Worm (Caenorhabditis elegans): ENCODE measurements around the gene R10E11.6.

Gene R10E11.6

DNA sequence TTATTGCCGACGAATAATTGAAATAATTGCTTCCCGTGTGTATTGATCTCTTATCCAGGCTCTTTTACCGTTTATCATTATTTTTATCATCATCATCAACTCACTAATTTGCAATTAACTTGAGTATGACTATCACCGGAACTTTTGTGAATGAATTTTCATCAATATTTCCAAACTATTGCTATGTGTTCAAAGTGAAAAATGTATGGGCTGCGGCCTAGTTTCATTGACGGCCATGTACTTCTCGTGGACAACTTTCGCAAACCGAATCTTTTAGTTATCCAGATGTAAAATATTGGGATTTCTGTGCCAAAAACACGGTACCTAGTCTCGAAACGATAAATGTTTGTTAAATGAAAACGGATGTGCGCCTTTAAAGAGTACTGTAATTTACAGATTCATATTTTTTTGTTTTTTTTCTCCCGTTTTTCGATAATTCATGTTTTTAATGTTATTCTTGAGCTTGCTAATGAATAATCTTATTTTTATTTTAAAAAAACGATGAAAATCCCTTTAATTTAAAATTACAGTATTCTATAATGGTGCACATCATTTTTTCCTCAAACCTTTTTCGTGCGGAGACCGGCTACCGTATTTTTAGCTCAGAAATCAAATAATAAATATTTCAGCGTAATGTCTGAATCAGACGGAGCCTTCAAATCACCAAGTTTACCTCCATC lies 15.8 kb downstream of the R10E11.6 start, which contains the start of gene ZK632.2:
Gene ZK632.2, plus strand, starts transcription at position 630 of the 680 bp plus-strand sequence.
- TF ChIP-seq flt-1 (GFP tag; IDR thresholded peaks at IDR 0.05) = no peak
- TF ChIP-seq ceh-36 (tag; optimal IDR thresholded peaks at IDR 0.05) = no peak
- no peak for TF ChIP-seq hmbx-1 (tag; optimal IDR thresholded peaks at IDR 0.05)

DNA sequence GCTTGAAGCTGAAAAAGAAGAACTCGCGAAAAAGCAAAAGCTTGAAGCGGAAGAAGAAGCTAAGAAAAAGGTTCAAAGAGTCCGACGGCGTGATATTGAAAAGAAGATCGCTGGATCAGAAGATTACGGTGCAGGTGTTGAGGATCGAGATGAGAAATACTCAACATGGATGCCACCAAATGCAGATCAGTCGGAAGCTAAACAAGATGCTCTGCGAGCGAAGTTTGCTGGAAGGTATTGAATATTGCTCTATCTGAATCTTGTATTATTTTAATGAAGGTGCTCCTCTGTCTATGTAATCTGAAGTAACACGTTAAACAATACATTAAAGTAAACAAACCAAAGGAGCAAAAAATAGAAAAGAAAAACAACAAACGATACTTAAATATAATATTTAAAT lies 19.2 kb downstream of the R10E11.6 start:
- TF ChIP-seq hmg-4 (GFP tag; optimal IDR thresholded peaks at IDR 0.05) (no peak), ama-1 (optimal IDR thresholded peaks at IDR 0.05) (no peak), tra-4 (tag; optimal IDR thresholded peaks at IDR 0.05) (no peak), pes-1 (GFP tag; IDR thresholded peaks at IDR 0.05) (no peak), tbx-37 (GFP tag; conservative IDR thresholded peaks at IDR 0.05) (no peak), tbx-11 (GFP tag; IDR thresholded peaks at IDR 0.05) (no peak), aly-1 (tag; optimal IDR thresholded peaks at IDR 0.05) (no peak)

- TF ChIP-seq tbx-37 (GFP tag; conservative IDR thresholded peaks at IDR 0.05) = no peak
- no peak for TF ChIP-seq hmbx-1 (tag; optimal IDR thresholded peaks at IDR 0.05)
Measured at ce11 chrIII:9804997-9805610, 22.3 kb downstream of the R10E11.6 start, which contains the start of gene riok-3. riok-3 (minus strand) TSS chrIII:9805011.

DNA sequence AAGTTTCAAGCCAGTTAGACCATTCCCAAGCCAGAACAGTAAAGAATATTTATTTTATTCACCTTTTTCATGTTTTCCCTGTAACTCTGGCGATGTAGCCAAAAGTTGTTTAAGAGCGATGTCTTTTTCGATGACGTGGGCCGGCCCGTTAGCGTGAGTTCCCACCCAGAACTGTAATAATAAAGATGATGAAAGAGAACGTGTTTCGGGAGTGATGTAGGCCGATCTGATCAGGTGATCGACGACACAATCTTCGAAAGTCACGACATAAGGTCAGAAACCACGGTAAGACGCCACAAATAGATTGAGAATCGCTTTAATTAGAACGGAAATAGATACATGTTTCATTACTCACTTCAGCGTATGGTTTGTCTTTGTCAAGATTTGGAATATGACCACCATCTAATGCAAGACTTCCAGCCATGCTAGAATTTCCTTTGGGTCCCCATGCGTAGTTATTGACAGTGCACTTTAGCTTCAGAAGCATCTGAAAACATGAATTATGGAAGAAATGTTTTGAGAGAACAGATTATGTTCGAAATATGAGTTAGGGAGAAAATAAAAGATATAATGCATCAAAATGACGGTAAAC lies 24.3 kb downstream of the R10E11.6 start, which contains the start of gene ZK632.4:
Gene ZK632.4, minus strand, starts transcription at position 487 of the 592 bp plus-strand sequence.
- TF ChIP-seq ama-1 (optimal IDR thresholded peaks at IDR 0.05) (no peak), sea-1 (GFP tag; conservative IDR thresholded peaks at IDR 0.05) (no peak), hmg-4 (GFP tag; optimal IDR thresholded peaks at IDR 0.05) (no peak), scrt-1 (GFP tag; IDR thresholded peaks at IDR 0.05) (no peak), tbx-11 (GFP tag; IDR thresholded peaks at IDR 0.05) (no peak), hmbx-1 (tag; optimal IDR thresholded peaks at IDR 0.05) (no peak), aly-1 (tag; optimal IDR thresholded peaks at IDR 0.05) (no peak), B0310.2 (tag; optimal IDR thresholded peaks at IDR 0.05) (no peak), ets-7 (tag; optimal IDR thresholded peaks at IDR 0.05) (no peak), tbx-37 (GFP tag; conservative IDR thresholded peaks at IDR 0.05) (no peak), pes-1 (GFP tag; IDR thresholded peaks at IDR 0.05) (no peak), tra-4 (tag; optimal IDR thresholded peaks at IDR 0.05) (no peak), ceh-36 (tag; optimal IDR thresholded peaks at IDR 0.05) (no peak), F13C5.2 (tag; optimal IDR thresholded peaks at IDR 0.05) (no peak), ceh-13 (GFP tag; optimal IDR thresholded peaks at IDR 0.05) (no peak), hnd-1 (tag; optimal IDR thresholded peaks at IDR 0.05) (no peak)

DNA sequence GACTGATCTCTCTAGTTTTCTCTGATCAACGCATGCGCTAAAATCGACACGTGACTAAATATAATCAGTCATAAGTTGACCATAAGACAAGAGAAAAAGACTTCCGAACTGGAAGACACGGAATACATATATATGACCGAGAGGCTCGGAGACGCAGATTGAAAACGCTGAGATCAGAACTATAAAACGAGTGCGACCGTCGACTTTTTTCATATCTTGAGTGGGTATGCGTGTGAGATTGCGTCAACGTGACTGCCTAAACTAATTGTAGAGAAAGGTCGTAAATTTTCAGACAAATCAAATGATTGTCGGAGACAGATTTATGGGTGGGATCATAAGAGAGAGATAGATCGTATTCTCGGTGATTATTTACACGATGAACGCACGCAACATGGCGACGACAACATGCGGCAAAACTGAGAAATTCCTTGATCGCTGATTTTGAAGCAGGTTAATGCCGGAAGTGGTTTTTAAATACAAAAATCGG lies 24.8 kb downstream of the R10E11.6 start:
- TF ChIP-seq ama-1 (optimal IDR thresholded peaks at IDR 0.05) (no peak), hnd-1 (tag; optimal IDR thresholded peaks at IDR 0.05) (no peak), hmbx-1 (tag; optimal IDR thresholded peaks at IDR 0.05) (no peak), ets-7 (tag; optimal IDR thresholded peaks at IDR 0.05) (no peak), hmg-4 (GFP tag; optimal IDR thresholded peaks at IDR 0.05) (no peak), ceh-36 (tag; optimal IDR thresholded peaks at IDR 0.05) (no peak), aly-1 (tag; optimal IDR thresholded peaks at IDR 0.05) (no peak), flt-1 (GFP tag; IDR thresholded peaks at IDR 0.05) (no peak), pes-1 (GFP tag; IDR thresholded peaks at IDR 0.05) (no peak), B0310.2 (tag; optimal IDR thresholded peaks at IDR 0.05) (no peak), F13C5.2 (tag; optimal IDR thresholded peaks at IDR 0.05) (no peak), ceh-13 (GFP tag; optimal IDR thresholded peaks at IDR 0.05) (no peak), tra-4 (tag; optimal IDR thresholded peaks at IDR 0.05) (no peak)

ce11 chrIII:9808179-9808578 lies 25.4 kb downstream of the R10E11.6 start, which contains the start of gene gtap-2:
gtap-2 (plus strand) TSS chrIII:9808544.
- TF ChIP-seq hmg-4 (GFP tag; optimal IDR thresholded peaks at IDR 0.05) = no peak
- 0 out of 2 replicates have a peak, but pooled peaks have one; percentile 37 for TF ChIP-seq tbx-37 (GFP tag; conservative IDR thresholded peaks at IDR 0.05)

DNA sequence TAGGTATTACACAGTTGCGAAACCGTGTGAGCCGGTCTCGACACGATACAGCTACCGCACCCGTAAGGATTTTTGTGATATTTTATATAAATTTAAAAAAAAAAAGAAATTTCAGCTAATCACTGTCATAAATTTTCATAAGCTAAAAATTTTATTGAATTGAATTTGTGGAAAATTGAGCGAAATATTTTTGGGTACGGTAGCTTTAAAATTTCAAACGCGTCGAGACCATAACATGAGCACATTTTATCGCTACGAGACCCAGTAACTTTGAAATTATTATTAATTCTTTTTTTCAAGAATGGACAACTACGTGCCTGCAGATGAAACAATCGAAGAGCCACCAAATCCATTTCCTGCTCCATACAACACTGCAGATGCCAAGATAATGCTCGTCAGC lies 30.3 kb downstream of the R10E11.6 start, which contains the start of gene ZK632.14:
Gene ZK632.14, plus strand, starts transcription at position 301 of the 400 bp plus-strand sequence.
- TF ChIP-seq ama-1 (optimal IDR thresholded peaks at IDR 0.05) = no peak
- no peak for TF ChIP-seq tbx-11 (GFP tag; IDR thresholded peaks at IDR 0.05)

ce11 chrIII:9817087-9817612 lies 34.3 kb downstream of the R10E11.6 start, which contains the start of gene cnx-1:
cnx-1 (minus strand) TSS chrIII:9817137.
- TF ChIP-seq B0310.2 (tag; optimal IDR thresholded peaks at IDR 0.05) (no peak), ceh-36 (tag; optimal IDR thresholded peaks at IDR 0.05) (no peak), hnd-1 (tag; optimal IDR thresholded peaks at IDR 0.05) (no peak), scrt-1 (GFP tag; IDR thresholded peaks at IDR 0.05) (no peak), ets-7 (tag; optimal IDR thresholded peaks at IDR 0.05) (no peak), F13C5.2 (tag; optimal IDR thresholded peaks at IDR 0.05) (no peak), hmbx-1 (tag; optimal IDR thresholded peaks at IDR 0.05) (no peak), pes-1 (GFP tag; IDR thresholded peaks at IDR 0.05) (no peak), ama-1 (optimal IDR thresholded peaks at IDR 0.05) (no peak), hmg-4 (GFP tag; optimal IDR thresholded peaks at IDR 0.05) (peak; percentile 73), aly-1 (tag; optimal IDR thresholded peaks at IDR 0.05) (peak; percentile 19)
